Worm (Caenorhabditis elegans) whole organism, L4/young adult: Measurements from ENCODE around the gene comt-5.

Experiments used
- W03F9.2 ChIP-seq: fragments of 150-350 bp; optimal IDR thresholded peaks from 2 replicates; lab custom pipeline; 2014; ENCODE audit warnings: missing biosample characterization, missing genetic modification characterization
- dao-5 ChIP-seq: sonication (generic microtip); optimal IDR thresholded peaks from 2 replicates; lab custom pipeline; 2016; ENCODE audit warnings: missing genotype, missing genetic modification characterization, moderate library complexity, missing compliant biosample characterization
- him-1 ChIP-seq: sonication (generic microtip); optimal IDR thresholded peaks from 2 replicates; lab custom pipeline; 2016; ENCODE audit warnings: missing genotype, missing genetic modification reagents, missing genetic modification characterization, missing compliant biosample characterization

- TF ChIP-seq W03F9.2 (no peak), dao-5 (tag; lab: Kevin White, UChicago) (no peak), him-1 (tag; lab: Kevin White, UChicago) (no peak)
These were observed 34.7 kb downstream of the comt-5 start, which contains the start of gene F59A7.14 for ce11 chrV:2018689-2019088.
